Worm (Caenorhabditis elegans) whole organism, L4 larva: ENCODE data around the gene gid-8.

ENCODE experiments used
- fos-1 ChIP-seq: fragments of 150-350 bp; optimal IDR thresholded peaks from 2 replicates; lab custom pipeline; 2014; ENCODE audit warnings: missing biosample characterization, missing genetic modification characterization
- nhr-76 ChIP-seq: fragments of 150-350 bp; optimal IDR thresholded peaks from 2 replicates; lab custom pipeline; 2014; ENCODE audit warnings: missing biosample characterization, missing genetic modification characterization
- pqm-1 ChIP-seq: sonication (generic microtip); optimal IDR thresholded peaks from 2 replicates; lab custom pipeline; 2017; ENCODE audit warnings: missing biosample characterization, missing genetic modification characterization

DNA sequence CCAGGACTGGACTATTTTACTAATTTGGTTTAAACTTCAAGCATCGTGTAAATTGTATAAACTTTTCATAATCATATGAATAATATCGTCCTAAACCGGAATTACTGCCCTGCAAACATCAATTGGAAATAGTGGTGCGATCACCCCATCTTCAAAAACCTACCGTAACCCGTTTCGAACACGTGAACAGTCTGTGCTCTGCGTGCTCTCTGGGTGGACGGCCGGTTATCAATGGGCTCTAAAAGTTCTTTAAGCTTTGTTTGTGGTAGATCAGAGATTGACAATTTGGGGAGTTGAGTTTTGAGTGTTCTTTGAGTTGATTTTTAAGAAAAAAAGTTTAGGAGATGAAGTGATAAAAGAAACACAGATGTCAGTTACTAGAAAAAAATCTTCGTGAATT, 10.9 kb upstream of the gid-8 start:
- no peak for TF ChIP-seq nhr-76
- TF ChIP-seq fos-1 (tag; lab: Kevin White, UChicago), result no peak
- TF ChIP-seq pqm-1, result no peak
